Worm (Caenorhabditis elegans): ENCODE data around the gene F46H6.5.

Gene F46H6.5

ce11 chrX:4530426-4531044 lies 38.5 kb upstream of the F46H6.5 start (continued):
- TF ChIP-seq F49E8.2 (tag; optimal IDR thresholded peaks at IDR 0.05; ENCODE audit: borderline replicate concordance) (no peak), daf-16 (GFP tag; optimal IDR thresholded peaks at IDR 0.05) (no peak), daf-16 (tag; optimal IDR thresholded peaks at IDR 0.05) (peak; percentile 43), ZK337.2 (GFP tag; IDR thresholded peaks at IDR 0.05) (no peak), mxl-3 (GFP tag; optimal IDR thresholded peaks at IDR 0.05) (no peak), ztf-11 (tag; optimal IDR thresholded peaks at IDR 0.05) (no peak), zip-11 (GFP tag; IDR thresholded peaks at IDR 0.05) (no peak), F44E2.7 (GFP tag; IDR thresholded peaks at IDR 0.05) (no peak), madf-5 (GFP tag; IDR thresholded peaks at IDR 0.05) (no peak), mdl-1 (tag; optimal IDR thresholded peaks at IDR 0.05) (peak in 1 of 2 experiments; percentile 65), daf-19 (GFP tag; conservative IDR thresholded peaks at IDR 0.05) (no peak), fos-1 (tag; optimal IDR thresholded peaks at IDR 0.05) (no peak), nhr-237 (tag; optimal IDR thresholded peaks at IDR 0.05) (no peak), D1046.2 (GFP tag; IDR thresholded peaks at IDR 0.05) (no peak), nhr-41 (GFP tag; IDR thresholded peaks at IDR 0.05) (no peak), Y75B8A.6 (GFP tag; IDR thresholded peaks at IDR 0.05) (no peak), F10B5.3 (tag; optimal IDR thresholded peaks at IDR 0.05) (no peak), jun-1 (tag; optimal IDR thresholded peaks at IDR 0.05) (no peak), attf-4 (tag; optimal IDR thresholded peaks at IDR 0.05) (no peak), spr-3 (GFP tag; optimal IDR thresholded peaks at IDR 0.05) (no peak), pqm-1 (tag; optimal IDR thresholded peaks at IDR 0.05) (peak; percentile 78), zag-1 (tag; optimal IDR thresholded peaks at IDR 0.05) (no peak), lin-39 (tag; optimal IDR thresholded peaks at IDR 0.05) (no peak), arid-1 (GFP tag; conservative IDR thresholded peaks at IDR 0.05) (no peak), aly-2 (tag; optimal IDR thresholded peaks at IDR 0.05) (no peak), unc-62 (GFP tag; optimal IDR thresholded peaks at IDR 0.05 in 1 of 2) (peak in 1 of 2 experiments; percentile 57), unc-62 (tag; optimal IDR thresholded peaks at IDR 0.05) (no peak), lin-13 (GFP tag; optimal IDR thresholded peaks at IDR 0.05) (no peak), tra-1 (GFP tag; IDR thresholded peaks at IDR 0.05) (0 out of 2 replicates have a peak, but pooled peaks have one; percentile 5), daf-12 (tag; optimal IDR thresholded peaks at IDR 0.05) (no peak), mxl-2 (GFP tag; conservative IDR thresholded peaks at IDR 0.05) (peak; percentile 71; the same call in 1 of the 2 replicates), cey-2 (tag; optimal IDR thresholded peaks at IDR 0.05; ENCODE audit: borderline replicate concordance, insufficient read depth) (no peak), zip-2 (tag; optimal IDR thresholded peaks at IDR 0.05) (no peak)

DNA sequence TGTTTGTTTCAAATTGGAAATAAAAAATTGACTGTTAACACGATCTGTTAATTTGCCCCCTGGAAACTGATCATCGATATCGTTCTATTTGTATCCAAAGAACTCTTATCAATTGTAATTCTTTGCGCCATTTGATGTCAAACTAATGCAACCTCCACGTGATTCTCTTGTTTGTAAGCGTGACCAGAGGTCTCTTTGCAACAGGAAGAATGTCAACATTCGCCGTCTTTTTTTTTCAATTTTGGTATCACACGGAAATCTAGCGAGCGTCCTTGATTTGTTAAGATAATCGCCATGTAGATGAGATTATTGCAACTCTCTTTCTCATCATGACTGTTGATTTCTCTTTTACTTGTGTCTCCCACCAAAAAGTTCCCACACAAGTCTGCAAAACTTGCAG lies 36.9 kb upstream of the F46H6.5 start:
- peak; percentile 78 for TF ChIP-seq nhr-48 (tag; optimal IDR thresholded peaks at IDR 0.05)
- TF ChIP-seq daf-8 (GFP tag; IDR thresholded peaks at IDR 0.05), result no peak
- no peak for TF ChIP-seq jun-1 (tag; optimal IDR thresholded peaks at IDR 0.05)
- peak; percentile 48 for TF ChIP-seq mep-1 (tag; optimal IDR thresholded peaks at IDR 0.05)
- TF ChIP-seq nhr-11 (tag; optimal IDR thresholded peaks at IDR 0.05), result peak; percentile 69
- TF ChIP-seq ZK337.2 (GFP tag; IDR thresholded peaks at IDR 0.05), result no peak
- peak; percentile 91 for TF ChIP-seq mxl-3 (GFP tag; optimal IDR thresholded peaks at IDR 0.05)
- TF ChIP-seq hlh-30 (tag; optimal IDR thresholded peaks at IDR 0.05; ENCODE audit: insufficient read depth), result peak; percentile 92
- TF ChIP-seq lin-15B (tag; optimal IDR thresholded peaks at IDR 0.05), result no peak
- TF ChIP-seq mes-2 (tag; optimal IDR thresholded peaks at IDR 0.05; ENCODE audit: poor library complexity, severe bottlenecking), result peak; percentile 51
- peak; percentile 62 for TF ChIP-seq nhr-25 (tag; optimal IDR thresholded peaks at IDR 0.05; ENCODE audit: borderline replicate concordance, insufficient read depth)
- peak; percentile 56; the same call in 1 of the 2 replicates for TF ChIP-seq tra-1 (GFP tag; IDR thresholded peaks at IDR 0.05)
- no peak for TF ChIP-seq Y105C5A.15 (GFP tag; IDR thresholded peaks at IDR 0.05)
- TF ChIP-seq dve-1 (tag; optimal IDR thresholded peaks at IDR 0.05; ENCODE audit: insufficient read depth), result peak; percentile 66
- TF ChIP-seq R02D3.7 (tag; optimal IDR thresholded peaks at IDR 0.05), result no peak
- TF ChIP-seq madf-5 (GFP tag; IDR thresholded peaks at IDR 0.05), result no peak
- TF ChIP-seq lsy-2 (tag; optimal IDR thresholded peaks at IDR 0.05), result peak in 1 of 2 experiments; percentile 58
- no peak for TF ChIP-seq F37D6.2 (tag; optimal IDR thresholded peaks at IDR 0.05)
- TF ChIP-seq dpl-1 (GFP tag; optimal IDR thresholded peaks at IDR 0.05), result no peak
- TF ChIP-seq daf-16 (GFP tag; optimal IDR thresholded peaks at IDR 0.05), result no peak
- TF ChIP-seq daf-16 (tag; optimal IDR thresholded peaks at IDR 0.05), result peak; percentile 67
- TF ChIP-seq nhr-28 (tag; optimal IDR thresholded peaks at IDR 0.05), result peak; percentile 89
- TF ChIP-seq daf-12 (tag; optimal IDR thresholded peaks at IDR 0.05), result no peak
- peak; percentile 52 for TF ChIP-seq pqm-1 (tag; optimal IDR thresholded peaks at IDR 0.05)
- TF ChIP-seq aha-1 (tag), result peak; percentile 96
- peak; percentile 92 for TF ChIP-seq dmd-6 (GFP tag; IDR thresholded peaks at IDR 0.05)

All from whole organism, L4 larva.